Fruit fly (Drosophila melanogaster): ENCODE data around the gene CG14260.

DNA sequence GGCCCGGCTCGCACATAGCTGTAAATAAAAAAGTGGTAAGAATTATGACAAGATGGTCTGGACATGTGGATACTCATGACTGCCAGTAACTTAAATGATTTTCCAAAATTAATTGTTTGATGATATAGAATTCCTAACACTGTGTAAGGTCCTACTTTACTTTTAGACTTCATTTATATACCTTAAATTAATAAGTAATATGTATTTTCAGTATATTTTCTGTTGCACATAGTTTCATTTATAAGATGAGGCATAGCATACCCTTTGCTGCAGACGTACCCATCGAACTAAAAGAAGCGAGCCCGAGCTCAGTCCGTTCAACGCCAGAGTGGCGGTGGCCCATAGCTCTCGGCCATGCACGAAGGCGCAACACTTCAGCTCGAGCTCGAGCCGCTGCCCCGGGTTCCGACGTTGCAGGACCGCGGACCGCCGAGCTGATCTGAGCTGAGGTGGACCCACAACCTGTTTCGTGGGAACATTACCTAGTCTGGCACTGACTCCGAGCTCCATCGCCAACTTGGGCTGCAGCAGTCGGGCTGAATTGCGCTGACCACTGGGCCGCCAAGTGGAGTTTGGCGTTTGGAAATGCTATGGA is 47.7 kb upstream of the CG14260 start:
- TF ChIP-seq Clk (GFP tag; optimal IDR thresholded peaks at IDR 0.05) (no peak), tj (GFP tag; optimal IDR thresholded peaks at IDR 0.05) (no peak)
